Worm (Caenorhabditis elegans) whole organism, L1 larva: ENCODE results near the gene trm-1.

ENCODE experiments used
- aly-2 ChIP-seq: fragments of 150-350 bp; optimal IDR thresholded peaks from 2 replicates; lab custom pipeline; 2014; ENCODE audit warnings: missing biosample characterization, missing genetic modification characterization
- ceh-8 ChIP-seq: fragments of 200-800 bp; sonication (Bioruptor generic); optimal IDR thresholded peaks from 2 replicates; lab custom pipeline; 2018; ENCODE audit warnings: mild to moderate bottlenecking, missing genetic modification characterization, moderate library complexity, missing compliant biosample characterization
- elt-2 ChIP-seq: sonication (generic microtip); optimal IDR thresholded peaks from 2 replicates; lab custom pipeline; 2016; ENCODE audit warnings: missing genetic modification characterization, mild to moderate bottlenecking, inconsistent platforms, missing compliant biosample characterization, missing genetic modification reagents
- nhr-11 ChIP-seq: fragments of 150-350 bp; optimal IDR thresholded peaks from 2 replicates; lab custom pipeline; 2014; ENCODE audit warnings: missing biosample characterization, missing genetic modification characterization
- nhr-237 ChIP-seq: fragments of 150-350 bp; optimal IDR thresholded peaks from 2 replicates; lab custom pipeline; 2014; ENCODE audit warnings: missing biosample characterization, missing genetic modification characterization
- nhr-71 ChIP-seq: sonication (generic microtip); optimal IDR thresholded peaks from 2 replicates; lab custom pipeline; 2016; ENCODE audit warnings: mild to moderate bottlenecking, missing genetic modification characterization, moderate library complexity, missing compliant biosample characterization
- nhr-77 ChIP-seq: fragments of 150-350 bp; optimal IDR thresholded peaks from 2 replicates; lab custom pipeline; 2014; ENCODE audit warnings: missing biosample characterization, missing genetic modification characterization
- pqm-1 ChIP-seq: sonication (generic microtip); optimal IDR thresholded peaks from 3 replicates; lab custom pipeline; 2017; ENCODE audit warnings: missing biosample characterization, missing genetic modification characterization
- vab-15 ChIP-seq: sonication (generic microtip); optimal IDR thresholded peaks from 2 replicates; lab custom pipeline; 2017; ENCODE audit warnings: missing genotype, mild to moderate bottlenecking, missing genetic modification characterization, missing compliant biosample characterization
- ztf-11 ChIP-seq, 2 experiments: sonication (generic microtip); optimal IDR thresholded peaks; 2 replicates each; lab custom pipeline; 2016 to 2017; ENCODE audit warnings: missing genetic modification characterization in 2 of 2, missing biosample characterization in 1 of 2, missing compliant biosample characterization in 1 of 2

- no peak for TF ChIP-seq nhr-11 (tag; lab: Kevin White, UChicago)
- no peak for TF ChIP-seq nhr-237 (tag; lab: Kevin White, UChicago)
- TF ChIP-seq ceh-8 (GFP tag; lab: Kevin White, UChicago): no peak
- no peak for TF ChIP-seq vab-15 (tag; lab: Kevin White, UChicago)
- no peak for TF ChIP-seq elt-2 (tag; lab: Kevin White, UChicago)
- no peak for TF ChIP-seq nhr-71 (tag; lab: Kevin White, UChicago)
- TF ChIP-seq nhr-77 (tag; lab: Kevin White, UChicago): no peak
- no peak for TF ChIP-seq ztf-11 (tag; optimal IDR thresholded peaks at IDR 0.05; lab: Kevin White, UChicago)
- no peak for TF ChIP-seq aly-2
- TF ChIP-seq pqm-1: no peak
Observed at ce11 chrV:14176572-14176971, 8.8 kb downstream of the trm-1 start.
